Fruit fly (Drosophila melanogaster) whole organism, embryonic: ENCODE data around the gene CG34454.

Experiments
- Atf-2 ChIP-seq: fragments of 200-800 bp; sonication (Bioruptor generic); optimal IDR thresholded peaks from 2 replicates; lab custom pipeline; 2016; ENCODE audit warnings: missing biosample characterization, missing genetic modification characterization
- CG14860 ChIP-seq: fragments of 200-800 bp; sonication (Bioruptor generic); IDR thresholded peaks from 3 replicates; pipeline ENCODE4 v1.3.6; 2022; ENCODE audit warnings: missing biosample characterization, missing genetic modification characterization; ENCODE audit not compliant: partially characterized antibody
- CG8388 ChIP-seq: fragments of 200-800 bp; sonication (Bioruptor generic); optimal IDR thresholded peaks from 2 replicates; lab custom pipeline; 2019; ENCODE audit warnings: missing biosample characterization, mild to moderate bottlenecking, missing genetic modification characterization, moderate library complexity
- Dp ChIP-seq: fragments of 200-800 bp; sonication (Bioruptor generic); optimal IDR thresholded peaks from 2 replicates; lab custom pipeline; 2018; ENCODE audit warnings: missing biosample characterization, mild to moderate bottlenecking, missing genetic modification characterization, moderate library complexity
- tx ChIP-seq: fragments of 200-800 bp; sonication (Bioruptor generic); optimal IDR thresholded peaks from 2 replicates; lab custom pipeline; 2016; ENCODE audit warnings: missing biosample characterization, missing genetic modification characterization

Gene CG34454

DNA sequence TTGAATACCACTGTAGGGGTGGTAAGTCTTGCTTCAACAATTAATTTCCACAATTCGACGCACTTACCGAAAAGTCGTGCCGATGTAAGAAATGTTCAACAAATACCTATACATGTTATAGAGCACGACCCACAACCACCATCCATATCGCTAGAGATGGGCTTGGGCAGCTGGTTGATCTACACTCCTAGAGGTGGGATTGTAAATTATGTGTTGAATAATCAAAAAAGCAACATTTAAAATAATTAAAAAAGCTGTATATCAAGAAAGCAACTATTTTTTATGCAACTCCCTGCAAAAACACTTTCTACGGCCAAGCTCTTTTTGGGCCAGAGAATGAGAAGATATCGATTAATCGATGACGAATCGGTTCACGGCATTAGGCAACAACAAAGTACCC is 47.9 kb downstream of the CG34454 start, which contains the start of the genes CG34140, Mkp and Mtch (continued):
- TF ChIP-seq Dp (peak; percentile 36), CG14860 (GFP tag; lab: Robert Waterston, UW) (peak; percentile 89), CG8388 (peak; percentile 77), tx (peak; percentile 83), Atf-2 (GFP tag; lab: Kevin White, UChicago) (peak; percentile 83)
